Worm (Caenorhabditis elegans): ENCODE data around the gene Y16B4A.2.
A peak's percentile ranks its signal among the peaks of the same experiment; 100 is the strongest.

The Y16B4A.2 gene

DNA sequence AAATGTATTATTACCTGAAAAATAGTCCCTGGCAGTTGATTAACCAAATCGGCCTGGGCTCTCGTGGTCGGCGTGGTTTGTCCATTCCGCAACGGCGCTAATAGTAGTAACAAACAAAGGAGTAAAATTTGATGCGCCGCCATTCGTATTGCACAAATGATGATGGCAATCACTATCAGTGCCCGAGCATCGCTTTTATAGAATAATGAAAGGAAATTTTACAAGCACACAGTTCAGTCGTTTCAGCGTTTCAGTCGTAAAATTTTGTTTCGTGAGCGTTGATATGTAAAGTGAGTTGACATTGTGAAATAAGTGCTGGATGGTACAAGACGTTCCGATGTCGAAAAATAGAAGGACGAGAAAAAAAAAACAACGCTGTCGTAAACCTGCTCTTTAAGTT lies at the start of gene Y16B4A.2:
TSS of gene Y16B4A.2 (minus strand) at position 170 of the 400 bp plus-strand sequence.
- TF ChIP-seq ces-1 (GFP tag; optimal IDR thresholded peaks at IDR 0.05) (no peak), unc-39 (tag; optimal IDR thresholded peaks at IDR 0.05) (no peak), lin-32 (GFP tag; optimal IDR thresholded peaks at IDR 0.05) (no peak), ceh-39 (tag; optimal IDR thresholded peaks at IDR 0.05) (no peak), flh-1 (GFP tag; optimal IDR thresholded peaks at IDR 0.05) (no peak), blmp-1 (tag; optimal IDR thresholded peaks at IDR 0.05) (no peak), mep-1 (tag; optimal IDR thresholded peaks at IDR 0.05) (no peak)

DNA sequence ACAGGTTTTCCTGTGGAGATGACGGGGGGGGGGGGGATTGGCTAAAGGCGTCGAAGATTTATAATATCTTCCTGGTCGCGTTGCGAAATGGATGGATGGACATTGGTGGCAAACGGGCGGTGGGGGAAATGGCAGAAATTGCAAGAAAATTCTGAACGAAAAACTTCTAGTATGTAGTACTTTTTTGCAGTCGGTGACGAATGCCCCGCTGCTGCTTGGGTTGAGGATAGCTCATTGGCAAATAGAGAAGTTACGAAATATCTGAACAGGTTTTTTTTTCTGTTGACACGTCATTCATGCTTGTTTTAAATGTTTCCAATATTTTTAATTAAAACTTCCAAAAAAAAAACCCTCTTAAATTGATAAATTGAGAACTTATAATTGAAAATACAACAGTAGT lies 47.8 kb upstream of the Y16B4A.2 start:
- TF ChIP-seq bed-3 (GFP tag; optimal IDR thresholded peaks at IDR 0.05) = no peak
- no peak for TF ChIP-seq blmp-1 (tag; optimal IDR thresholded peaks at IDR 0.05)
- TF ChIP-seq ham-2 (GFP tag; optimal IDR thresholded peaks at IDR 0.05) = no peak
- no peak for TF ChIP-seq ceh-39 (tag; optimal IDR thresholded peaks at IDR 0.05)
- TF ChIP-seq sptf-1 (tag; optimal IDR thresholded peaks at IDR 0.05) = no peak
- TF ChIP-seq tbx-8 (GFP tag; optimal IDR thresholded peaks at IDR 0.05) = no peak
- TF ChIP-seq ceh-83 (GFP tag; optimal IDR thresholded peaks at IDR 0.05) = no peak
- no peak for TF ChIP-seq sem-2 (GFP tag; optimal IDR thresholded peaks at IDR 0.05)
- no peak for TF ChIP-seq drap-1 (GFP tag; optimal IDR thresholded peaks at IDR 0.05)
- TF ChIP-seq unc-62 (GFP tag; optimal IDR thresholded peaks at IDR 0.05) = no peak
- TF ChIP-seq M03D4.4 (tag; optimal IDR thresholded peaks at IDR 0.05) = no peak
- TF ChIP-seq unc-39 (tag; optimal IDR thresholded peaks at IDR 0.05) = no peak
- no peak for TF ChIP-seq hlh-1 (tag; optimal IDR thresholded peaks at IDR 0.05)
- TF ChIP-seq nhr-76 (tag; optimal IDR thresholded peaks at IDR 0.05) = no peak
- no peak for TF ChIP-seq zip-8 (tag; optimal IDR thresholded peaks at IDR 0.05)
- TF ChIP-seq pha-4 (tag; optimal IDR thresholded peaks at IDR 0.05) = no peak

DNA sequence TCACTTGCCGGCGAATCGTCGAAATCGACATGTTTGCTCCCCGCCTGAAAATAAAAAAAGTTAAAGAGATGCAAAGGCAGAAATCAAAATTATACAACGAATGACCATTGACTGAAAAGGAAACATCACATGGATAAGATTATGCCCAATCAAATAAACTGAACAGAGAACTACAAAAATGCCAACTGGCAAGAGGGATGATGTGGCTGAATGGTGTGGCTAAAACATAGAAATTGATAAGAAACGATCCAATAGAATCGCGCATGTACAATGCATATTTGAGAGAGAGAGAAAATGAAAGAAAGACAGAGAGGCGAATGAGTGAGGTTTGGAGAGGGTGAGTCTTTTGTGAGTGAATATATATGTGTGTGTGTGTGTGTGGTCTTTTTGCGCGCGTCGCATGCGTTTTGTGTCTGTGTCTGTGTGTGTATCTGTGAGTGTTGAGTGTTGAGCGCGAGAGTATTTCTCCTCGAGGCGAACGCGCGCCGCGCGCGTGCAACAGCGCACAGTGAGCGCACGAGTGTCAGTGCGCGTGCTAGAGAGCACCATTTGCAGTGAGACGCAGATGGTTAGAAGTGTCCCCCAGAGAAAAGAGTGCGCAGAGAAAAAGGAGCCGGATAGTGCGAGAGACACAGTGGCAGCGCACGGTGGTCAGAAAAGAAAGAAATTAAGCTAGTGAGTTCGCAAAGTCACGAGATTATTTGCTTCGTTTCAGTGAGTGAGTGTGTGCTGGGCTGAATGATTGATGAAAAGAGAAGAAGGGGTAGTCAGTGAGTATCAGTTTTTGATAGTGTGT lies 47.0 kb upstream of the Y16B4A.2 start, which contains the start of gene epn-1:
TSS of gene epn-1 (minus strand) at position 51 of the 796 bp plus-strand sequence.
- TF ChIP-seq ceh-43 (GFP tag; optimal IDR thresholded peaks at IDR 0.05) (peak; percentile 63), M03D4.4 (tag; optimal IDR thresholded peaks at IDR 0.05) (peak; percentile 83), ceh-39 (tag; optimal IDR thresholded peaks at IDR 0.05) (peak; percentile 90), hlh-1 (tag; optimal IDR thresholded peaks at IDR 0.05) (peak; percentile 85), lin-32 (GFP tag; optimal IDR thresholded peaks at IDR 0.05) (no peak), nhr-76 (tag; optimal IDR thresholded peaks at IDR 0.05) (no peak), bed-3 (GFP tag; optimal IDR thresholded peaks at IDR 0.05) (peak; percentile 20), cnd-1 (tag; optimal IDR thresholded peaks at IDR 0.05) (peak; percentile 71), pha-4 (tag; optimal IDR thresholded peaks at IDR 0.05) (peak; percentile 88), snpc-4 (tag; optimal IDR thresholded peaks at IDR 0.05) (no peak), mep-1 (tag; optimal IDR thresholded peaks at IDR 0.05) (peak; percentile 95), unc-62 (GFP tag; optimal IDR thresholded peaks at IDR 0.05) (peak; percentile 93), ztf-11 (tag; optimal IDR thresholded peaks at IDR 0.05) (peak; percentile 87), ceh-83 (GFP tag; optimal IDR thresholded peaks at IDR 0.05) (no peak), elt-3 (tag; optimal IDR thresholded peaks at IDR 0.05) (peak; percentile 22), mls-2 (tag; optimal IDR thresholded peaks at IDR 0.05) (peak; percentile 83), nhr-28 (tag; optimal IDR thresholded peaks at IDR 0.05) (no peak), lin-13 (tag; optimal IDR thresholded peaks at IDR 0.05) (peak; percentile 63), nhr-2 (tag; optimal IDR thresholded peaks at IDR 0.05) (peak; percentile 52), sptf-1 (tag; optimal IDR thresholded peaks at IDR 0.05) (peak; percentile 89), mab-5 (tag; optimal IDR thresholded peaks at IDR 0.05) (peak; percentile 60), drap-1 (GFP tag; optimal IDR thresholded peaks at IDR 0.05) (peak; percentile 81), lsy-2 (tag; optimal IDR thresholded peaks at IDR 0.05) (peak; percentile 26), ces-1 (GFP tag; optimal IDR thresholded peaks at IDR 0.05) (peak; percentile 81), sem-2 (GFP tag; optimal IDR thresholded peaks at IDR 0.05) (no peak), ham-2 (GFP tag; optimal IDR thresholded peaks at IDR 0.05) (peak; percentile 91), nhr-237 (tag; optimal IDR thresholded peaks at IDR 0.05) (peak; percentile 81), unc-120 (tag; optimal IDR thresholded peaks at IDR 0.05; ENCODE audit: poor library complexity, severe bottlenecking) (peak; percentile 62), tbx-8 (GFP tag; optimal IDR thresholded peaks at IDR 0.05) (no peak), elt-1 (tag; optimal IDR thresholded peaks at IDR 0.05; ENCODE audit: borderline replicate concordance, insufficient read depth) (peak; percentile 31), nhr-12 (tag; optimal IDR thresholded peaks at IDR 0.05) (peak; percentile 59)
